Worm (Caenorhabditis elegans): Measurements from ENCODE around the gene mai-2.

Gene mai-2

DNA sequence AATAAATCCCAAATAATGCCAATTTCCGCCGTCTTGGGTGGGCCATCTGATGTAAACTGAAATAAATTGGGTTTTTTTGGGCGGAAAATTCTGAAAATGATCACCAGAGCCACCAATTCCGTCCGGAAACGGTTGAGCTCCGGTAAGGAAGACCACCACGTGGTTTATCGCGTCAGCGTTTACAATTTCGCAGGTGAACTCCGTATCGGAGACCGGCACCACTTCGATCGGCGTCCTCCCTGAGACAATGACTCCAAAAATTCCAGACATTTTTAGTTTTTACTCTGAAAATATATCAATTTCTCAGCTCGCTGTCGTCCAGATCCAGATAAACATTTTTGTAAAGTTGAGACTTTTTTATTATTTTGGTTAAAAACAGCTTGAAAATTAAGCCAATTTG lies 49.1 kb upstream of the mai-2 start, which contains the start of gene F42A6.6 (continued):
- TF ChIP-seq snpc-1.2 (GFP tag; IDR thresholded peaks at IDR 0.05) (peak; percentile 71), ceh-82 (tag; optimal IDR thresholded peaks at IDR 0.05) (no peak), ama-1 (optimal IDR thresholded peaks at IDR 0.05) (peak; percentile 83), lin-38 (GFP tag; IDR thresholded peaks at IDR 0.05) (peak; percentile 84)

DNA sequence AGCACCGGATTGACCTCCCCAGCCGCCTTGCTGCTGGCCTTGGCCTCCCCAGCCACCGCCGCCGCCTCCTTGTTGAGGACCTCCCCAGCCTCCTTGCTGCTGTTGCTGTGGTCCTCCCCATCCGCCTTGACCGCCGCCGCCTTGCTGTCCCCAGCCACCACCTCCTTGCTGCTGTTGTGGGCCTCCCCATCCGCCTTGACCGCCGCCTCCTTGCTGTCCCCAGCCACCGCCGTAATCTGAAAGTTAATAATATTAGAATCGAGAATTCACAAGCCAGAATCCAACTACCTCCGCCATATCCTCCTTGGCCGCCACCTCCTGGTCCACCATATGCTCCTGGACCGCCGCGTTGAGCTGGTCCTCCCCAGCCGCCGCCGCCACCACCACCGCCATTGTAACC lies 48.4 kb upstream of the mai-2 start:
- TF ChIP-seq unc-62 (GFP tag; optimal IDR thresholded peaks at IDR 0.05 in 1 of 2) (peak in 1 of 2 experiments; percentile 9), unc-62 (tag; optimal IDR thresholded peaks at IDR 0.05) (no peak), mep-1 (tag; optimal IDR thresholded peaks at IDR 0.05) (no peak), lir-3 (tag; optimal IDR thresholded peaks at IDR 0.05) (no peak), egl-43 (GFP tag; IDR thresholded peaks at IDR 0.05) (peak; percentile 61; the same call in 1 of the 2 replicates), skn-1 (tag; optimal IDR thresholded peaks at IDR 0.05) (no peak), set-16 (GFP tag; IDR thresholded peaks at IDR 0.05) (peak; percentile 99), aha-1 (tag) (peak; percentile 24), attf-4 (tag; optimal IDR thresholded peaks at IDR 0.05) (no peak), nhr-6 (tag; optimal IDR thresholded peaks at IDR 0.05) (no peak), sdz-12 (GFP tag; optimal IDR thresholded peaks at IDR 0.05) (peak; percentile 26), pha-4 (GFP tag; IDR thresholded peaks at IDR 0.05) (peak; percentile 75; the same call in 1 of the 2 replicates), pha-4 (tag; optimal IDR thresholded peaks at IDR 0.05) (no peak)

DNA sequence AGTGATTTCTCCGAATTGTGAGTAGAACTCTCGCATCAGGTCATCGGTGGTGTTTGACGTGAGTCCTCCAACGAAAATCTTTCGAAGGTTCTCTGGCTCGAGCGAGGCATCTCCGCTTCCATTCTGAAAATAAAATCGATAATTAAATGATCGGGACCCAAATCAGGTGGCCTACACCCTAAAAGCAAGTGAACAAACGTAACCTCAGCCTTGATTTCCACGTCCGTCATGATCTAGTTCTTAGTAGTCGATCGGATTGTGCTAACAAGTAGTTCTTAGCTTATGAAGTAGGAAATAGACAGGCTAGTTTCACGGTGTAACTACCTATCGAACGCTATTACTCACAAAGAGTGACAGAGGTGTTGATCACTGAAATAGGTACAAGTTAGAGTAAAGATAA lies 47.5 kb upstream of the mai-2 start:
- TF ChIP-seq dve-1 (tag; optimal IDR thresholded peaks at IDR 0.05; ENCODE audit: insufficient read depth) (no peak), arid-1 (GFP tag; conservative IDR thresholded peaks at IDR 0.05) (0 out of 2 replicates have a peak, but pooled peaks have one; percentile 4), ceh-28 (tag; optimal IDR thresholded peaks at IDR 0.05) (peak; percentile 8), Y5F2A.4 (GFP tag; optimal IDR thresholded peaks at IDR 0.05) (peak; percentile 27), lin-38 (GFP tag; IDR thresholded peaks at IDR 0.05) (0 out of 2 replicates have a peak, but pooled peaks have one; percentile 32), nhr-111 (GFP tag; optimal IDR thresholded peaks at IDR 0.05) (no peak), gei-8 (GFP tag; optimal IDR thresholded peaks at IDR 0.05) (no peak), lin-1 (GFP tag; IDR thresholded peaks at IDR 0.05) (peak; percentile 68; the same call in 1 of the 2 replicates), zag-1 (tag; optimal IDR thresholded peaks at IDR 0.05) (no peak), snpc-1.2 (GFP tag; IDR thresholded peaks at IDR 0.05) (0 out of 2 replicates have a peak, but pooled peaks have one; percentile 26), ctbp-1 (GFP tag; IDR thresholded peaks at IDR 0.05) (peak; percentile 66), F44E2.7 (GFP tag; IDR thresholded peaks at IDR 0.05) (no peak), egl-43 (GFP tag; IDR thresholded peaks at IDR 0.05) (0 out of 2 replicates have a peak, but pooled peaks have one; percentile 16), nhr-41 (GFP tag; IDR thresholded peaks at IDR 0.05) (no peak), lim-7 (GFP tag; IDR thresholded peaks at IDR 0.05) (peak; percentile 63; the same call in 1 of the 2 replicates)

DNA sequence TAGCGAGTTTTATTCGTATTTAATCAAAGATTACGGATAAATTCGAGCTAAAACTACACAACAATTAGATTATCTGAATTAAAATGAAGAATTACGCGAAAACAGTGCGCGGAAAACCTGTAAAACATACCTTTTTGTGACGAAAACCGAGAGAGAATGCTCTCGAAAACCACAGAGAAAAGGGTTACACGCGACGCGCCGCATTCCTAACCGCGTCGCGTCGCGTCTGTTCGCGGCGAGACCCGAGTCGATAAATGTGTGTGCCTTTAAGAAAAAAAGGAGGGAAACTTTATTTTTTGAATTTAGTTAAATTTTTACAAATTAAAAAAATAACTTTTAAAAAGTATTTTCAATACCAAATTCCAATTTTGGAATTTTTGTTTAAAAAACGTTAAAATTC lies 47.0 kb upstream of the mai-2 start, which contains the start of gene hrpa-1:
TSS of gene hrpa-1 (minus strand) at position 192 of the 400 bp plus-strand sequence.
- TF ChIP-seq madf-9 (GFP tag; conservative IDR thresholded peaks at IDR 0.05) (peak; percentile 95), R02D3.7 (tag; optimal IDR thresholded peaks at IDR 0.05) (no peak), Y5F2A.4 (GFP tag; optimal IDR thresholded peaks at IDR 0.05) (no peak), nhr-111 (GFP tag; optimal IDR thresholded peaks at IDR 0.05) (no peak), nhr-237 (tag; optimal IDR thresholded peaks at IDR 0.05) (no peak), cey-2 (tag; optimal IDR thresholded peaks at IDR 0.05; ENCODE audit: borderline replicate concordance, insufficient read depth) (no peak), ztf-7 (tag; optimal IDR thresholded peaks at IDR 0.05) (no peak), rbr-2 (tag; optimal IDR thresholded peaks at IDR 0.05) (peak; percentile 76), hlh-30 (tag; optimal IDR thresholded peaks at IDR 0.05; ENCODE audit: insufficient read depth) (peak; percentile 87), lim-7 (GFP tag; IDR thresholded peaks at IDR 0.05) (no peak), egl-43 (GFP tag; IDR thresholded peaks at IDR 0.05) (no peak), D1046.2 (GFP tag; IDR thresholded peaks at IDR 0.05) (no peak), zip-2 (tag; optimal IDR thresholded peaks at IDR 0.05) (peak; percentile 67), skn-1 (tag; optimal IDR thresholded peaks at IDR 0.05) (no peak), nhr-102 (tag; optimal IDR thresholded peaks at IDR 0.05) (peak; percentile 61), snpc-1.2 (GFP tag; IDR thresholded peaks at IDR 0.05) (no peak), php-3 (GFP tag; IDR thresholded peaks at IDR 0.05) (no peak), ces-1 (GFP tag; optimal IDR thresholded peaks at IDR 0.05) (no peak), nhr-11 (tag; optimal IDR thresholded peaks at IDR 0.05) (peak; percentile 51), fos-1 (tag; optimal IDR thresholded peaks at IDR 0.05) (no peak), duxl-1 (tag; optimal IDR thresholded peaks at IDR 0.05; ENCODE audit: poor library complexity) (peak; percentile 20), ceh-82 (tag; optimal IDR thresholded peaks at IDR 0.05) (no peak), ama-1 (optimal IDR thresholded peaks at IDR 0.05) (peak; percentile 94), hmg-1.1 (GFP tag; IDR thresholded peaks at IDR 0.05) (peak; percentile 71), jun-1 (tag; optimal IDR thresholded peaks at IDR 0.05) (no peak), ztf-11 (tag; optimal IDR thresholded peaks at IDR 0.05) (no peak)
